Worm (Caenorhabditis elegans) whole organism, late embryonic: ENCODE measurements around the gene F47G9.4.

ENCODE experiments used
- C08G9.2 ChIP-seq: sonication (generic microtip); optimal IDR thresholded peaks from 2 replicates; lab custom pipeline; 2016; ENCODE audit warnings: mild to moderate bottlenecking, missing genetic modification characterization, moderate library complexity, missing compliant biosample characterization
- C38D4.7 ChIP-seq: fragments of 200-800 bp; sonication (Bioruptor generic); optimal IDR thresholded peaks from 2 replicates; lab custom pipeline; 2018; ENCODE audit warnings: mild to moderate bottlenecking, missing genetic modification characterization, moderate library complexity, missing compliant biosample characterization
- T23F11.4 ChIP-seq: fragments of 200-800 bp; sonication (Bioruptor generic); optimal IDR thresholded peaks from 2 replicates; lab custom pipeline; 2018; ENCODE audit warnings: mild to moderate bottlenecking, missing genetic modification characterization, missing compliant biosample characterization
- Y22D7AL.16 ChIP-seq: sonication (generic microtip); optimal IDR thresholded peaks from 2 replicates; lab custom pipeline; 2016; ENCODE audit warnings: missing genetic modification characterization, missing compliant biosample characterization
- ama-1 ChIP-seq: fragments of 150-350 bp; optimal IDR thresholded peaks from 2 replicates; lab custom pipeline; 2014
- ceh-14 ChIP-seq: sonication (generic microtip); optimal IDR thresholded peaks from 2 replicates; lab custom pipeline; 2016; ENCODE audit warnings: missing genotype, missing genetic modification characterization, missing compliant biosample characterization
- ceh-19 ChIP-seq: fragments of 200-800 bp; sonication (Bioruptor generic); optimal IDR thresholded peaks from 2 replicates; lab custom pipeline; 2018; ENCODE audit warnings: mild to moderate bottlenecking, missing genetic modification characterization, missing compliant biosample characterization
- ceh-22 ChIP-seq: sonication (generic microtip); optimal IDR thresholded peaks from 2 replicates; lab custom pipeline; 2017; ENCODE audit warnings: missing biosample characterization, missing genetic modification characterization
- ceh-24 ChIP-seq: sonication (generic microtip); optimal IDR thresholded peaks from 2 replicates; lab custom pipeline; 2016; ENCODE audit warnings: mild to moderate bottlenecking, missing genetic modification characterization, missing compliant biosample characterization
- ceh-30 ChIP-seq: fragments of 150-350 bp; optimal IDR thresholded peaks from 2 replicates; lab custom pipeline; 2014; ENCODE audit warnings: missing biosample characterization, missing genetic modification characterization
- ceh-31 ChIP-seq: sonication (generic microtip); optimal IDR thresholded peaks from 2 replicates; lab custom pipeline; 2016; ENCODE audit warnings: missing genetic modification characterization, missing compliant biosample characterization
- ceh-45 ChIP-seq: fragments of 200-800 bp; sonication (Bioruptor generic); IDR thresholded peaks from 2 replicates; pipeline ENCODE4 v1.3.6; 2022; ENCODE audit warnings: missing genetic modification reagents, missing genetic modification characterization, missing compliant biosample characterization
- ceh-9 ChIP-seq: sonication (generic microtip); optimal IDR thresholded peaks from 2 replicates; lab custom pipeline; 2016; ENCODE audit warnings: mild to moderate bottlenecking, missing genetic modification characterization, inconsistent platforms, missing compliant biosample characterization
- che-1 ChIP-seq: sonication (generic microtip); optimal IDR thresholded peaks from 2 replicates; lab custom pipeline; 2016; ENCODE audit warnings: mild to moderate bottlenecking, missing genetic modification characterization, missing compliant biosample characterization
- dmd-4 ChIP-seq: sonication (generic microtip); optimal IDR thresholded peaks from 2 replicates; lab custom pipeline; 2016; ENCODE audit warnings: borderline replicate concordance, missing genetic modification characterization, missing compliant biosample characterization
- dve-1 ChIP-seq: sonication (generic microtip); optimal IDR thresholded peaks from 2 replicates; lab custom pipeline; 2017; ENCODE audit warnings: antibody characterized with exemption, mild to moderate bottlenecking, missing genetic modification characterization, missing compliant biosample characterization
- elt-2 ChIP-seq: sonication (generic microtip); optimal IDR thresholded peaks from 2 replicates; lab custom pipeline; 2016; ENCODE audit warnings: missing genetic modification reagents, missing genetic modification characterization, missing compliant biosample characterization
- ets-4 ChIP-seq: sonication (generic microtip); optimal IDR thresholded peaks from 2 replicates; lab custom pipeline; 2016; ENCODE audit warnings: missing genetic modification characterization, missing compliant biosample characterization
- eyg-1 ChIP-seq: sonication (generic microtip); optimal IDR thresholded peaks from 2 replicates; lab custom pipeline; 2016; ENCODE audit warnings: missing genotype, missing genetic modification characterization, missing compliant biosample characterization
- fkh-10 ChIP-seq: fragments of 150-350 bp; optimal IDR thresholded peaks from 2 replicates; lab custom pipeline; 2014; ENCODE audit warnings: missing biosample characterization, missing genetic modification reagents, missing genetic modification characterization
- gmeb-2 ChIP-seq: sonication (generic microtip); optimal IDR thresholded peaks from 2 replicates; lab custom pipeline; 2016; ENCODE audit warnings: missing genetic modification characterization, inconsistent platforms, missing compliant biosample characterization
- hlh-15 ChIP-seq: sonication (generic microtip); optimal IDR thresholded peaks from 2 replicates; lab custom pipeline; 2016; ENCODE audit warnings: missing genetic modification characterization, missing compliant biosample characterization
- hlh-6 ChIP-seq: sonication (generic microtip); optimal IDR thresholded peaks from 2 replicates; lab custom pipeline; 2016; ENCODE audit warnings: missing genotype, missing genetic modification characterization, missing compliant biosample characterization
- hlh-8 ChIP-seq: sonication (generic microtip); optimal IDR thresholded peaks from 2 replicates; lab custom pipeline; 2016; ENCODE audit warnings: missing genotype, missing genetic modification characterization, missing compliant biosample characterization
- lim-6 ChIP-seq: sonication (generic microtip); optimal IDR thresholded peaks from 2 replicates; lab custom pipeline; 2016; ENCODE audit warnings: missing genetic modification characterization, missing compliant biosample characterization
- lin-11 ChIP-seq: fragments of 200-800 bp; sonication (Bioruptor generic); optimal IDR thresholded peaks from 2 replicates; lab custom pipeline; 2018; ENCODE audit warnings: mild to moderate bottlenecking, missing genetic modification characterization, missing compliant biosample characterization
- mec-3 ChIP-seq: sonication (generic microtip); optimal IDR thresholded peaks from 2 replicates; lab custom pipeline; 2016; ENCODE audit warnings: borderline replicate concordance, missing genetic modification characterization, missing compliant biosample characterization
- nfya-1 ChIP-seq: sonication (generic microtip); optimal IDR thresholded peaks from 2 replicates; lab custom pipeline; 2017; ENCODE audit warnings: missing genetic modification characterization, mild to moderate bottlenecking, missing compliant biosample characterization, antibody characterized with exemption, moderate library complexity
- nhr-11 ChIP-seq: fragments of 150-350 bp; optimal IDR thresholded peaks from 2 replicates; lab custom pipeline; 2014; ENCODE audit warnings: missing biosample characterization, missing genetic modification characterization
- npax-4 ChIP-seq: sonication (generic microtip); optimal IDR thresholded peaks from 2 replicates; lab custom pipeline; 2016; ENCODE audit warnings: missing genetic modification characterization, missing compliant biosample characterization
- odd-2 ChIP-seq: sonication (generic microtip); optimal IDR thresholded peaks from 2 replicates; lab custom pipeline; 2017; ENCODE audit warnings: antibody characterized with exemption, mild to moderate bottlenecking, missing genetic modification characterization, missing compliant biosample characterization
- pha-2 ChIP-seq: sonication (generic microtip); optimal IDR thresholded peaks from 2 replicates; lab custom pipeline; 2017; ENCODE audit warnings: mild to moderate bottlenecking, missing genetic modification characterization, missing compliant biosample characterization
- pha-4 ChIP-seq: fragments of 150-350 bp; optimal IDR thresholded peaks from 2 replicates; lab custom pipeline; 2018; ENCODE audit warnings: missing biosample characterization, missing genetic modification reagents, missing genetic modification characterization
- pros-1 ChIP-seq: fragments of 150-350 bp; optimal IDR thresholded peaks from 2 replicates; lab custom pipeline; 2014; ENCODE audit warnings: missing biosample characterization, missing genetic modification reagents, missing genetic modification characterization
- ref-2 ChIP-seq: sonication (generic microtip); optimal IDR thresholded peaks from 2 replicates; lab custom pipeline; 2016; ENCODE audit warnings: missing genetic modification characterization, missing compliant biosample characterization
- rnt-1 ChIP-seq: sonication (generic microtip); optimal IDR thresholded peaks from 2 replicates; lab custom pipeline; 2016; ENCODE audit warnings: missing genetic modification characterization, missing compliant biosample characterization
- sdc-2 ChIP-seq: sonication (generic microtip); optimal IDR thresholded peaks from 2 replicates; lab custom pipeline; 2016; ENCODE audit warnings: missing genotype, missing genetic modification characterization, missing compliant biosample characterization
- sox-4 ChIP-seq: sonication (generic microtip); optimal IDR thresholded peaks from 2 replicates; lab custom pipeline; 2017; ENCODE audit warnings: mild to moderate bottlenecking, missing genetic modification characterization, inconsistent platforms, missing compliant biosample characterization
- syd-9 ChIP-seq: sonication (generic microtip); optimal IDR thresholded peaks from 2 replicates; lab custom pipeline; 2016; ENCODE audit warnings: mild to moderate bottlenecking, missing genetic modification characterization, moderate library complexity, missing compliant biosample characterization
- tbx-7 ChIP-seq: sonication (generic microtip); optimal IDR thresholded peaks from 2 replicates; lab custom pipeline; 2016; ENCODE audit warnings: missing genotype, missing genetic modification characterization, missing compliant biosample characterization
- unc-42 ChIP-seq: sonication (generic microtip); optimal IDR thresholded peaks from 2 replicates; lab custom pipeline; 2016; ENCODE audit warnings: missing genotype, missing genetic modification characterization, missing compliant biosample characterization
- zip-5 ChIP-seq: sonication (generic microtip); optimal IDR thresholded peaks from 2 replicates; lab custom pipeline; 2016; ENCODE audit warnings: missing genetic modification characterization, missing compliant biosample characterization
- ztf-16 ChIP-seq: sonication (generic microtip); optimal IDR thresholded peaks from 2 replicates; lab custom pipeline; 2017; ENCODE audit warnings: missing genetic modification characterization, missing compliant biosample characterization

Gene F47G9.4

DNA sequence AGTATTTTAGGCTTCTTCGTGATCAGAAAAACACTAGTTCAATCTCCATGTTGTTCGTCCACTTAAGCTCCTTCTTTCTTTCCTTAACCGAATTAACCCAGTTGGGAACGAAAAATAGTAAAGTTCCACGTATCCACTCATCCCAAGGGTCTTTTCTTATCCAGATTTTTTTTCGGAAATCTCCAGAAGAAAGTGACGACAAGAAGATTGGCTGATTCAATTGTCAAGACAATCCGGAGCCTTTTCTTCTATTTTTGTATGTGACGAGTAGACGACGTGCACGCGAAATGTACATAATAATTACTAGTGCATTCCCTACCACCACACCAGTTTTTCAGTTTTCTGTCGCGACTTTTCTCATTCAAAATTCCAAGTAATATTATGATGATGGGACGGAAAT lies 29.6 kb upstream of the F47G9.4 start:
- TF ChIP-seq zip-5 (tag; lab: Kevin White, UChicago) (no peak), pha-2 (tag; lab: Kevin White, UChicago) (no peak), pha-4 (tag; lab: Kevin White, UChicago) (no peak), sdc-2 (tag; lab: Kevin White, UChicago) (no peak), elt-2 (tag; lab: Kevin White, UChicago) (no peak), unc-42 (peak; percentile 36)
- TF ChIP-seq, all 69 proteins: peak for 1

DNA sequence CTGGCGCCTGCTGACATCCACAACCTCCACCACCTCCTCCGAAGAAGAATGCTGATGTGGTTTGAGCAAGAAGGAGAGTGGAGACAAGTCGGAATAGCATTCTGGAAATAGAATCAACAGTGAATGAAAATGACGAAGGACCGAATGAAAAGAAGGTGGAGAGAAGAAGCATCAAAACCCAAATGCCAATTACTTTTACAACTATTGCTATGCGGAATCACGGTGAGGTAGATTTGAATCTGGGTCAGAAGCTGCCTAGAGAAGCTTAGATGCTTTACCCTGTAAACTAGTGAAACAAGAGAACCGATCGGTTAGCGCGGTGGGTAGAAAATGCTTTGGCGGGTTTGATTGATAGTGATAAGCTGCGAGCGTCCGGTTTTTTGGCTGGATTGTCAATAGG lies 25.3 kb upstream of the F47G9.4 start, which contains the start of gene grl-7:
grl-7 (minus strand) TSS at position 101 of the 400 bp plus-strand sequence.
- no peak for TF ChIP-seq ceh-30
- TF ChIP-seq eyg-1 (tag; lab: Kevin White, UChicago): no peak
- TF ChIP-seq ceh-31: no peak
- TF ChIP-seq odd-2: no peak
- TF ChIP-seq ceh-22: no peak
- no peak for TF ChIP-seq sox-4 (tag; lab: Kevin White, UChicago)
- TF ChIP-seq che-1: no peak
- TF ChIP-seq ztf-16: no peak
- no peak for TF ChIP-seq ceh-9 (tag; lab: Kevin White, UChicago)
- TF ChIP-seq pros-1 (tag; lab: Kevin White, UChicago): no peak
- TF ChIP-seq hlh-15: no peak
- TF ChIP-seq ceh-24 (tag; lab: Kevin White, UChicago): no peak
- no peak for TF ChIP-seq dve-1 (tag; lab: Kevin White, UChicago)
- TF ChIP-seq lim-6 (tag; lab: Kevin White, UChicago): no peak
- no peak for TF ChIP-seq fkh-10 (GFP tag; lab: Kevin White, UChicago)
- no peak for TF ChIP-seq Y22D7AL.16

DNA sequence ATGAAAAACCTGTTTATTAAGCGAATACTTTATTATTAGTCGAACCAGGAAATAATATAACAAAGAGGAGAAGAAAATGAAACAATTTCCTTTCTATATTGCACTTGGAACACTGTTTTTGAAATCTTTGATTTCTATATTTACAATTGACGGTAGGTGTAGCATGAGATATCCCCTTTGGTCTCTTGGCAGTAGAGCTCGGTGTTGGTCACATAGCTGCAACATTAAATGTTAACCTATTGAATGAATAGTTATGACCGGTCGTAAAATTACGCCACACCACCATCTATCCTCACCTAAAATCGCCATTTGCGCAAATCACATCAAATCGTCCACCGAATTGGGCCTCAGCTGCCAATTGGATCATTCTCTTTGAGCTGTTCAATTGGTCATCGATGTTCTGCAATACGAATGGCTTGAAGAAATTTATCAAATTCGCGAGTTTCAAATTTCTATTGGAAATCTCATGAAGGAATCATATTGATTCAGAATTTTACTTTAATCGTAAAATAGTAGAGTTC lies 23.3 kb upstream of the F47G9.4 start:
- TF ChIP-seq lin-11 (tag; lab: Kevin White, UChicago) (no peak), ama-1 (lab: Kevin White, UChicago) (peak; percentile 75), ztf-16 (no peak), ets-4 (tag; lab: Kevin White, UChicago) (no peak), mec-3 (no peak), hlh-8 (no peak), rnt-1 (tag; lab: Kevin White, UChicago) (no peak), ceh-14 (tag; lab: Kevin White, UChicago) (no peak), hlh-6 (tag; lab: Kevin White, UChicago) (no peak), gmeb-2 (tag; lab: Kevin White, UChicago) (peak; percentile 24)

DNA sequence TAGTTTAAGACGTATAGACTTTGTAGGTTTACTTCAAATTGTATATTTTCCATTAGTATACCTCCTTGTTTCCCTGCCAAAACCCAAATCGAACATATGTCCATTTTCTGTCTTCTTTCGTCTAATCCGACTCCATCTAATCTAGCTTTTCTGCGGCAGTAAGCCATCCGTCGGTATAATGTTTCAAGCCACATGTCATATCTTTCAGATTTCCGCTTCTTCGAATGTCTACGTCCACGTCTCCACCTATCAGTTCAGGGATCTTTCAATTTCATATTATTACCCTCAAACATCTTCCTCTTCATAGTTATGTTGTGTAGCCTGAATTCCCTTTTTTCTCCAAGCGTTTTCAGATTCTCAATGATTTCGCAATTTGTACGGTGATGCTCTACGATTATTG lies 22.5 kb upstream of the F47G9.4 start:
- TF ChIP-seq nhr-11 (tag; lab: Kevin White, UChicago) (no peak), ama-1 (lab: Kevin White, UChicago) (peak; percentile 3)

DNA sequence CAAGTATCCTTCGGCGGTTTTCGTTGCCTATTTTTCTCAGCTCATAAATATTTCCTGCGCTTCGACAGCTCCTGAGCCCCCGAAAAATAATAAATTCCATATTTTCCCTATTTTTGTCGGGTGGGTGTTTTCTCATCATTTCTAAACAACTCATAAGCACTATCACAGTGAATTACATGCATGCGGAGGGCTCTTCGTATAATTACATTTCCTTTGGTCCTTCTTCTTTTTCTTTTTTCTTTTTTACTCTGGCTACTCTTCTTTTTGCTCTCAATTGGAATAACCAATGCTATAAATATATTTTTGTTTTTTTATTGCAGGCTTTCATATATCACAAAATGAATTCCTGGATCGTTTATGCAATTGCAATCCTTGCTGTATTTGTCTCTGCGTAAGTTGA lies 20.3 kb upstream of the F47G9.4 start, which contains the start of gene T02E9.5:
T02E9.5 (plus strand) TSS at position 321 of the 400 bp plus-strand sequence.
- TF ChIP-seq C38D4.7 (GFP tag; lab: Kevin White, UChicago): no peak
- peak; percentile 91 for TF ChIP-seq unc-42

DNA sequence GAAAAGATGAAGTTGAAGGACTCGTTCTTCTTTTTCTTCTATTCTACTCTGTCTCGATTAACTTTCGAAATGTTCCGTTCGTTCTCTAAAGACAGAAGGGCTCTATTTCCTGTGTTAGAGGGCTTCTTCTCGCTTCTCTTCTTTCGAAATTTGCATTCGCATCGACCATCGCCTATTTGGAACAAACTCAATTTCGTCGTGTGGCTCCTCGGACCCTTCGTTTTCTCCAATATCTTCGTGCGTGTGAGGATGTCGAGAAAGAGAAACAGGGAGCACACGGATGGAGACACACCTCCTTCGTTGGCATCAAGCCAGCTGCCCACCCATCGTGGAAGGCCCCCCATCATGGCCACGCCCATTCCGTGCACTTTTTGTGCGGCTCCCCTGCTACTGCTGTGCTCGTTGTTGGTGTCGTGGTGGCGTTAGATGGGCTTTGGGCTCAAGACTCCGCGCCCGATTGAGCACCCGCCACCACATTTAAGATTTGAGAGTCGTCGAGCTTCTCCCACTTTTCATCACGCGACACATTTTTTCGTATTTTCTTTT lies 19.6 kb upstream of the F47G9.4 start:
- TF ChIP-seq ceh-45 (GFP tag; lab: Robert Waterston, UW) (no peak), syd-9 (tag; lab: Kevin White, UChicago) (no peak), gmeb-2 (tag; lab: Kevin White, UChicago) (no peak), npax-4 (no peak), zip-5 (tag; lab: Kevin White, UChicago) (no peak), elt-2 (tag; lab: Kevin White, UChicago) (no peak), tbx-7 (tag; lab: Kevin White, UChicago) (no peak), Y22D7AL.16 (no peak), ref-2 (tag; lab: Kevin White, UChicago) (peak; percentile 26), ceh-19 (peak; percentile 24), unc-42 (peak; percentile 97), dve-1 (tag; lab: Kevin White, UChicago) (no peak), nfya-1 (no peak), T23F11.4 (GFP tag; lab: Kevin White, UChicago) (no peak), ceh-14 (tag; lab: Kevin White, UChicago) (no peak), dmd-4 (tag; lab: Kevin White, UChicago) (no peak), ceh-9 (tag; lab: Kevin White, UChicago) (no peak), C08G9.2 (tag; lab: Kevin White, UChicago) (no peak), pros-1 (tag; lab: Kevin White, UChicago) (no peak)
